Fruit fly (Drosophila melanogaster) whole organism, adult: Measurements from ENCODE around the gene vig.

ENCODE experiments used
- CG11617 ChIP-seq: fragments of 200-800 bp; sonication (Bioruptor generic); optimal IDR thresholded peaks from 2 replicates; lab custom pipeline; 2017; ENCODE audit warnings: mild to moderate bottlenecking, missing biosample characterization, missing genetic modification reagents, missing genetic modification characterization
- CG12768 ChIP-seq: fragments of 200-800 bp; sonication (Bioruptor generic); optimal IDR thresholded peaks from 2 replicates; lab custom pipeline; 2017; ENCODE audit warnings: missing biosample characterization, missing genetic modification characterization, mild to moderate bottlenecking, moderate library complexity, missing genetic modification reagents
- CG33017 ChIP-seq: fragments of 200-800 bp; sonication (Bioruptor generic); optimal IDR thresholded peaks from 2 replicates; lab custom pipeline; 2018; ENCODE audit warnings: missing biosample characterization, mild to moderate bottlenecking, missing genetic modification characterization, moderate library complexity
- CG5204 ChIP-seq: fragments of 200-800 bp; sonication (Bioruptor generic); optimal IDR thresholded peaks from 2 replicates; lab custom pipeline; 2016; ENCODE audit warnings: missing biosample characterization, missing genetic modification characterization
- CG7045 ChIP-seq: fragments of 200-800 bp; sonication (Bioruptor generic); optimal IDR thresholded peaks from 2 replicates; lab custom pipeline; 2017; ENCODE audit warnings: missing biosample characterization, mild to moderate bottlenecking, missing genetic modification characterization
- CG7101 ChIP-seq: fragments of 200-800 bp; sonication (Bioruptor generic); optimal IDR thresholded peaks from 2 replicates; lab custom pipeline; 2018; ENCODE audit warnings: missing biosample characterization, mild to moderate bottlenecking, missing genetic modification characterization, moderate library complexity
- Crg-1 ChIP-seq: fragments of 200-800 bp; sonication (Bioruptor generic); optimal IDR thresholded peaks from 2 replicates; lab custom pipeline; 2016; ENCODE audit warnings: missing biosample characterization, missing genetic modification characterization
- Hr96 ChIP-seq: fragments of 200-800 bp; sonication (Bioruptor generic); optimal IDR thresholded peaks from 2 replicates; lab custom pipeline; 2016; ENCODE audit warnings: missing biosample characterization, missing genetic modification characterization
- Mnt ChIP-seq: fragments of 200-800 bp; sonication (Bioruptor generic); optimal IDR thresholded peaks from 2 replicates; lab custom pipeline; 2016; ENCODE audit warnings: missing biosample characterization, mild to moderate bottlenecking, missing genetic modification characterization
- cnc ChIP-seq, 2 experiments: fragments of >200 bp; optimal IDR thresholded peaks; 2 replicates each; lab custom pipeline; 2017
- kay ChIP-seq: fragments of 200-800 bp; sonication (Bioruptor generic); peaks from one replicate; lab custom pipeline; 2016; ENCODE audit warnings: missing biosample characterization, missing genetic modification characterization, borderline replicate concordance
- tj ChIP-seq: fragments of 200-800 bp; sonication (Bioruptor generic); optimal IDR thresholded peaks from 3 replicates; lab custom pipeline; 2017; ENCODE audit warnings: missing biosample characterization, mild to moderate bottlenecking, missing genetic modification characterization, moderate library complexity

DNA sequence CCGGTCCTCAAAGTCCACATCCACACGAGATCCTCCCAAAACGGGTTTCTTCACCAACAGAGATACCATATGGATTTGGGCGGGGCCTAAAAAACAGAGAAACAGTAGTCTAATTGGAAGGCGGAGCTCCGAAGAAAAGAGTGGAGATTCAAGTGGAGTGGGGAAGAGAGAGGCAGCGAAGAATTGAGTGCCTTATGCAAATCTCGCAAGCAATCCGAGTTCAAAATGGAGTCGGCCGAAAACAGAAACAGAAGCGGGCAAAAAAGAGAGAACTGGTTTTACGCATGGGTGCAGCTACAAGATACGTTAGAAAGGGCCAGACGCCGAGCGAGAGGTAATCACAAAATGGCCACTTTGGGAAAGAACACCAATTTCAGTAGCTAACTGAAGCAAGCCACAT, 41.2 kb upstream of the vig start:
- no peak for TF ChIP-seq CG5204 (GFP tag; lab: Kevin White, UChicago)
- TF ChIP-seq Mnt (GFP tag; lab: Kevin White, UChicago), result no peak
- no peak for TF ChIP-seq CG7101
- no peak for TF ChIP-seq CG11617 (GFP tag; lab: Kevin White, UChicago)
- TF ChIP-seq Crg-1, result no peak
- no peak for TF ChIP-seq kay (GFP tag; lab: Kevin White, UChicago)
- no peak for TF ChIP-seq tj (GFP tag; lab: Kevin White, UChicago)
- no peak for TF ChIP-seq Hr96 (GFP tag; lab: Kevin White, UChicago)
- no peak for TF ChIP-seq CG12768
- TF ChIP-seq CG33017 (tag; lab: Kevin White, UChicago), result no peak
- no peak for TF ChIP-seq CG7045 (GFP tag; lab: Kevin White, UChicago)
- TF ChIP-seq cnc (optimal IDR thresholded peaks at IDR 0.05; lab: Kevin White, UChicago), result no peak
